Fruit fly (Drosophila melanogaster) whole organism, embryonic: Measurements from ENCODE around the gene CG4301.

Experiments
- B-H1 ChIP-seq: fragments of 200-800 bp; sonication (Bioruptor generic); IDR thresholded peaks from 3 replicates; pipeline ENCODE4 v1.3.6; 2022; ENCODE audit warnings: missing biosample characterization, missing genetic modification characterization
- CG13296 ChIP-seq: fragments of 200-800 bp; sonication (Bioruptor generic); optimal IDR thresholded peaks from 3 replicates; lab custom pipeline; 2018; ENCODE audit warnings: missing biosample characterization, mild to moderate bottlenecking, missing genetic modification characterization
- CG13424 ChIP-seq: fragments of 200-800 bp; sonication (Bioruptor generic); optimal IDR thresholded peaks from 2 replicates; lab custom pipeline; 2019; ENCODE audit warnings: missing biosample characterization, mild to moderate bottlenecking, missing genetic modification characterization, moderate library complexity
- CG13775 ChIP-seq: fragments of 200-800 bp; sonication (Bioruptor generic); optimal IDR thresholded peaks from 3 replicates; lab custom pipeline; 2017; ENCODE audit warnings: missing biosample characterization, mild to moderate bottlenecking, missing genetic modification characterization
- CG1529 ChIP-seq: fragments of 200-800 bp; sonication (Bioruptor generic); optimal IDR thresholded peaks from 3 replicates; lab custom pipeline; 2018; ENCODE audit warnings: missing biosample characterization, missing genetic modification characterization
- CG15479 ChIP-seq: fragments of 200-800 bp; sonication (Bioruptor generic); optimal IDR thresholded peaks from 3 replicates; lab custom pipeline; 2019; ENCODE audit warnings: missing biosample characterization, mild to moderate bottlenecking, missing genetic modification characterization, moderate library complexity
- CG16863 ChIP-seq: fragments of 200-800 bp; sonication (Bioruptor generic); optimal IDR thresholded peaks from 3 replicates; lab custom pipeline; 2016; ENCODE audit warnings: missing biosample characterization, missing genetic modification characterization
- CG17359 ChIP-seq: fragments of 200-800 bp; sonication (Bioruptor generic); optimal IDR thresholded peaks from 3 replicates; lab custom pipeline; 2018; ENCODE audit warnings: missing biosample characterization, mild to moderate bottlenecking, missing genetic modification characterization, moderate library complexity
- CG17829 ChIP-seq: fragments of 200-800 bp; optimal IDR thresholded peaks from 2 replicates; lab custom pipeline; 2019; ENCODE audit warnings: missing biosample characterization, mild to moderate bottlenecking, missing genetic modification characterization, moderate library complexity
- CG2678 ChIP-seq: fragments of 200-800 bp; sonication (Bioruptor generic); optimal IDR thresholded peaks from 3 replicates; lab custom pipeline; 2019; ENCODE audit warnings: missing biosample characterization, mild to moderate bottlenecking, missing genetic modification characterization, moderate library complexity
- CG2712 ChIP-seq: fragments of 200-800 bp; optimal IDR thresholded peaks from 3 replicates; lab custom pipeline; 2019; ENCODE audit warnings: missing biosample characterization, mild to moderate bottlenecking, missing genetic modification characterization, moderate library complexity
- CG30431 ChIP-seq: fragments of 200-800 bp; sonication (Bioruptor generic); optimal IDR thresholded peaks from 2 replicates; lab custom pipeline; 2017; ENCODE audit warnings: missing biosample characterization, missing genetic modification characterization
- CG34376 ChIP-seq: fragments of 200-800 bp; sonication (Bioruptor generic); optimal IDR thresholded peaks from 2 replicates; lab custom pipeline; 2018; ENCODE audit warnings: missing biosample characterization, mild to moderate bottlenecking, missing genetic modification characterization
- CG4617 ChIP-seq: fragments of 200-800 bp; sonication (Bioruptor generic); optimal IDR thresholded peaks from 3 replicates; lab custom pipeline; 2016; ENCODE audit warnings: missing biosample characterization, missing genetic modification characterization, borderline replicate concordance
- CG4730 ChIP-seq: fragments of 200-800 bp; sonication (Bioruptor generic); IDR thresholded peaks from 2 replicates; pipeline ENCODE4 v1.3.6; 2022; ENCODE audit warnings: missing biosample characterization, missing genetic modification characterization
- CG7556 ChIP-seq: fragments of 200-800 bp; sonication (Bioruptor generic); optimal IDR thresholded peaks from 2 replicates; lab custom pipeline; 2017; ENCODE audit warnings: missing biosample characterization, mild to moderate bottlenecking, missing genetic modification characterization
- CG9215 ChIP-seq: fragments of 200-800 bp; sonication (Bioruptor generic); IDR thresholded peaks from 2 replicates; pipeline ENCODE4 v1.3.6; 2022; ENCODE audit warnings: missing biosample characterization, missing genetic modification characterization
- Deaf1 ChIP-seq: fragments of 200-800 bp; optimal IDR thresholded peaks from 3 replicates; lab custom pipeline; 2019; ENCODE audit warnings: missing biosample characterization, mild to moderate bottlenecking, missing genetic modification characterization, moderate library complexity
- Dfd ChIP-seq, 2 experiments: fragments of >200 bp; optimal IDR thresholded peaks; 2 replicates each; lab custom pipeline; 2017; ENCODE audit warnings: missing biosample characterization in 2 of 2, missing genetic modification characterization in 2 of 2
- Dref ChIP-seq: fragments of 200-800 bp; sonication (Bioruptor generic); IDR thresholded peaks from 2 replicates; pipeline ENCODE4 v1.3.6; 2022; ENCODE audit warnings: missing biosample characterization, missing genetic modification characterization
- Fer3 ChIP-seq: fragments of 200-800 bp; sonication (Bioruptor generic); optimal IDR thresholded peaks from 2 replicates; lab custom pipeline; 2018; ENCODE audit warnings: missing biosample characterization, mild to moderate bottlenecking, missing genetic modification characterization, moderate library complexity
- GATAe ChIP-seq: fragments of 200-800 bp; sonication (Bioruptor generic); conservative IDR thresholded peaks from 2 replicates; pipeline ENCODE4 v1.3.6; 2022; ENCODE audit warnings: missing biosample characterization, missing genetic modification characterization
- HLH3B ChIP-seq: fragments of 200-800 bp; sonication (Bioruptor generic); IDR thresholded peaks from 2 replicates; pipeline ENCODE4 v1.3.6; 2022; ENCODE audit warnings: missing biosample characterization, missing genetic modification characterization
- Hmr ChIP-seq: fragments of 200-800 bp; sonication (Bioruptor generic); optimal IDR thresholded peaks from 3 replicates; lab custom pipeline; 2017; ENCODE audit warnings: mild to moderate bottlenecking, missing biosample characterization, missing genetic modification reagents, missing genetic modification characterization
- NC2β ChIP-seq: fragments of 200-800 bp; sonication (Bioruptor generic); optimal IDR thresholded peaks from 2 replicates; lab custom pipeline; 2016; ENCODE audit warnings: missing biosample characterization, missing genetic modification characterization
- Poxn ChIP-seq: fragments of 200-800 bp; sonication (Bioruptor generic); IDR thresholded peaks from 2 replicates; pipeline ENCODE4 v1.3.6; 2022; ENCODE audit warnings: missing biosample characterization, missing genetic modification characterization
- Rfx ChIP-seq: fragments of 200-800 bp; sonication (Bioruptor generic); IDR thresholded peaks from 2 replicates; pipeline ENCODE4 v1.3.6; 2022; ENCODE audit warnings: missing biosample characterization, missing genetic modification characterization
- Sin3A ChIP-seq: fragments of >200 bp; optimal IDR thresholded peaks from 2 replicates; lab custom pipeline; 2018
- chinmo ChIP-seq: fragments of 200-800 bp; sonication (Bioruptor generic); IDR thresholded peaks from 4 replicates; pipeline ENCODE4 v1.3.6; 2022; ENCODE audit warnings: missing biosample characterization, missing genetic modification characterization; ENCODE audit not compliant: partially characterized antibody
- dati ChIP-seq: fragments of 200-800 bp; sonication (Bioruptor generic); IDR thresholded peaks from 2 replicates; pipeline ENCODE4 v1.3.6; 2022; ENCODE audit warnings: missing biosample characterization, missing genetic modification characterization
- exex ChIP-seq: fragments of 200-800 bp; sonication (Bioruptor generic); optimal IDR thresholded peaks from 4 replicates; lab custom pipeline; 2018; ENCODE audit warnings: missing biosample characterization, mild to moderate bottlenecking, missing genetic modification characterization, moderate library complexity
- grau ChIP-seq: fragments of 200-800 bp; optimal IDR thresholded peaks from 3 replicates; lab custom pipeline; 2019; ENCODE audit warnings: missing biosample characterization, mild to moderate bottlenecking, missing genetic modification characterization, moderate library complexity
- grn ChIP-seq: fragments of 200-800 bp; sonication (Bioruptor generic); optimal IDR thresholded peaks from 3 replicates; lab custom pipeline; 2017; ENCODE audit warnings: missing biosample characterization, missing genetic modification characterization
- jigr1 ChIP-seq: fragments of 200-800 bp; sonication (Bioruptor generic); IDR thresholded peaks from 3 replicates; pipeline ENCODE4 v1.3.6; 2022; ENCODE audit warnings: missing biosample characterization, missing genetic modification characterization
- lab ChIP-seq: fragments of 200-800 bp; sonication (Bioruptor generic); optimal IDR thresholded peaks from 3 replicates; lab custom pipeline; 2017; ENCODE audit warnings: missing biosample characterization, missing genetic modification characterization, mild to moderate bottlenecking, moderate library complexity, missing genetic modification reagents
- lmd ChIP-seq: fragments of 200-800 bp; sonication (Bioruptor generic); IDR thresholded peaks from 2 replicates; pipeline ENCODE4 v1.3.6; 2022; ENCODE audit warnings: missing biosample characterization, missing genetic modification characterization
- mirr ChIP-seq: fragments of 200-800 bp; sonication (Bioruptor generic); optimal IDR thresholded peaks from 3 replicates; lab custom pipeline; 2018; ENCODE audit warnings: missing biosample characterization, mild to moderate bottlenecking, missing genetic modification characterization
- run ChIP-seq: fragments of 200-800 bp; sonication (Bioruptor generic); optimal IDR thresholded peaks from 3 replicates; lab custom pipeline; 2018; ENCODE audit warnings: missing biosample characterization, mild to moderate bottlenecking, missing genetic modification characterization
- seq ChIP-seq: fragments of 200-800 bp; sonication (Bioruptor generic); IDR thresholded peaks from 2 replicates; pipeline ENCODE4 v1.3.6; 2022; ENCODE audit warnings: missing biosample characterization, missing genetic modification characterization
- sim ChIP-seq: fragments of 200-800 bp; sonication (Bioruptor generic); IDR thresholded peaks from 2 replicates; pipeline ENCODE4 v1.3.6; 2022; ENCODE audit warnings: missing biosample characterization, missing genetic modification characterization
- sug ChIP-seq: fragments of 200-800 bp; optimal IDR thresholded peaks from 2 replicates; lab custom pipeline; 2019; ENCODE audit warnings: missing biosample characterization, mild to moderate bottlenecking, missing genetic modification characterization, moderate library complexity
- tna ChIP-seq: fragments of 200-800 bp; sonication (Bioruptor generic); IDR thresholded peaks from 2 replicates; pipeline ENCODE4 v1.3.6; 2022; ENCODE audit warnings: missing biosample characterization, missing genetic modification characterization; ENCODE audit not compliant: partially characterized antibody
- twi ChIP-seq: fragments of 200-800 bp; optimal IDR thresholded peaks from 2 replicates; lab custom pipeline; 2019; ENCODE audit warnings: missing biosample characterization, mild to moderate bottlenecking, missing genetic modification characterization, moderate library complexity
- tx ChIP-seq: fragments of 200-800 bp; sonication (Bioruptor generic); optimal IDR thresholded peaks from 2 replicates; lab custom pipeline; 2016; ENCODE audit warnings: missing biosample characterization, missing genetic modification characterization
- vfl ChIP-seq: fragments of 200-800 bp; sonication (Bioruptor generic); optimal IDR thresholded peaks from 2 replicates; lab custom pipeline; 2016; ENCODE audit warnings: missing biosample characterization, missing genetic modification characterization
- zen2 ChIP-seq: fragments of 200-800 bp; sonication (Bioruptor generic); IDR thresholded peaks from 3 replicates; pipeline ENCODE4 v1.3.6; 2022; ENCODE audit warnings: missing biosample characterization, missing genetic modification characterization; ENCODE audit not compliant: partially characterized antibody

CG4301 gene

DNA sequence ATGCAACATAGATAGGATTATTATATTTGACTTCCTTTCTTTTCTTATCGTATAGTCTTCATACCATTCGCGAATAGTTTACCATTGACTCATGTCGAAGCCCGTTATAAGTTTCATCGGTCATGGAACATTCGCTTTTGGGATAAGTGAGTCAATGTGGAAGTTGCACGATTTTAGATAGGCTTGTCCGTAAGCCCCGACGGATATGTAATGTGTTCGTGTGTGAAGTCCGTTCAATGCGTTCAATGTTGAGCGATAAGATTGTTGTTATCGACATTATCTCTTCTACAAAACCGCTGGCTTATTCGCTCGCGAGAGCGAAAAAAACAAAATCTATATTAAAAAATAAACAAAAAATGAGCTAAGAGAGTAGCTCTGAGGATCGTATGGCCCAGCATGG, 506 bp upstream of the CG4301 start, which contains the start of gene CG9981:
CG9981 (minus strand) TSS at position 320 of the 400 bp plus-strand sequence.
- peak; percentile 12 for TF ChIP-seq grn (GFP tag; lab: Kevin White, UChicago)
- TF ChIP-seq Deaf1 = peak; percentile 11
- no peak for TF ChIP-seq Dfd (GFP tag; optimal IDR thresholded peaks at IDR 0.05; lab: Kevin White, UChicago)
- TF ChIP-seq CG34376 (GFP tag; lab: Kevin White, UChicago) = peak; percentile 53
- peak; percentile 3 for TF ChIP-seq sug (tag; lab: Kevin White, UChicago)
- TF ChIP-seq dati (GFP tag; lab: Robert Waterston, UW) = no peak
- TF ChIP-seq exex (tag; lab: Kevin White, UChicago) = peak; percentile 46
- TF ChIP-seq CG13296 (GFP tag; lab: Kevin White, UChicago) = peak; percentile 6
- TF ChIP-seq GATAe (GFP tag; lab: Robert Waterston, UW) = peak; percentile 44
- TF ChIP-seq twi = no peak
- TF ChIP-seq B-H1 (GFP tag; lab: Robert Waterston, UW) = no peak
- peak; percentile 52 for TF ChIP-seq mirr
- TF ChIP-seq, all 482 proteins: peak for 8

DNA sequence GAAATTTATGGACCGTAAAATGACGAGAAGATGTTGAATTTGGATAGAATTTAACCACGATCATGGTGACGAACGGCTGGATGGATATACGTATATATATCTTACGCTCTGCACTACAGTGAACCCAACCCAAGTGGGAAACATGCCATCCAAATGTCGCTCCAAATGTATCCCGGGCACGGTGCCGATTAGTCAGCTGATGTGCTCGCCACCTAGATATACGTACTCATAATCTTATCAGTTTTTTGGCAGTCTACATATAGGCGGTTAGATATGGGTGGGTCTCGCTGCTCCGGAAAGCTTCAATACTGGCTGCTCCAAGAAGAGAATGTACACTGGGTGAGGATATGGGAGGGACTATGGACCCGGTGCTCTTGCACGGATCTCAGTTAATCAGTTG, 774 bp downstream of the CG4301 start:
- TF ChIP-seq CG2712 (tag; lab: Kevin White, UChicago) = no peak
- TF ChIP-seq lab (GFP tag; lab: Kevin White, UChicago) = peak; percentile 20
- TF ChIP-seq exex (tag; lab: Kevin White, UChicago) = peak; percentile 28
- TF ChIP-seq GATAe (GFP tag; lab: Robert Waterston, UW) = peak; percentile 56
- peak; percentile 51 for TF ChIP-seq CG34376 (GFP tag; lab: Kevin White, UChicago)
- TF ChIP-seq sug (tag; lab: Kevin White, UChicago) = peak; percentile 6
- TF ChIP-seq lmd (GFP tag; lab: Robert Waterston, UW) = no peak
- TF ChIP-seq grau (tag; lab: Kevin White, UChicago) = peak; percentile 69

DNA sequence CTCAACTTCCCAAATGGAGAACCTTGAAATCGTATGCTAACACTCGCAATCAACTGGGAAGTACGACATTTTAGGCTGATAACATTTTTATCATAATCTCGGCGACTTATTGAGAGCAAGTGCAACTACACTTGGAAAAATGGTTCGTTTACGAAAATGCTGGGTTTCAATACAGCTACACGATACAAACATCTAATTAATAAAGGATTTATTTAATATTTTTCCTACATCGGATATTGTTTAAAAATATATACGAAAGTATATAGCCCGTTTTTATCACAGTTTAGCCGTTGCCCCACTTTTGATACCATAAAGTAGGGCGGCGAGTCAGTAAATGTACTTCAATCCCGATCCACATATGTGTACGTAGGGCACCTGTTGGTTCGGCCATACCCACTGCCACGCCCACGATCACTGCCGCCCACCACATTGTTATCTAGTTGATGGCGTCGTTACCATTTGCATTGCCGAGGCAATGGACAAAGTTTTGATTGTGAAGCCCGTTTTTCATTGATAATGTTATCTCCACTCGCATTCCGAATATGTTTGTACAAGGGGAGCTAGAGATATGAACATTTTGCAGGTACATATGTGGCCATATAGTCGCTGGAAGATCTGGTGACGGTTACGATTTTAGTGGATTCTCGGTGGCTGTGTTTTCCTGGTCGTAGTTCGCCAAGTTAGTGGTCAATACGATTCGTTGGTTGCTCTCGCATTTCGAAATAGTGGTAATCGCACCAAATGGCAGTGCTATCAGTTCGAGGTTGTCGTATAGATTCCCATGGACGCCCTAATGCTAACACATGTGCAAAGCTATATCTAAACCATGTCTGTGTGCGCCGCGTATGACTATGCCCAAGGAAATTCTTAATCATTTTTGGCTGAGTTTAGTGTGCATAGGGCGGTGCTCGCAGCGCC, 9.4 kb downstream of the CG4301 start, which contains the start of gene Traf-like:
Traf-like (plus strand) TSS at position 596 of the 918 bp plus-strand sequence.
- TF ChIP-seq CG7556 (GFP tag; lab: Kevin White, UChicago) (no peak), CG15479 (GFP tag; lab: Kevin White, UChicago) (no peak), CG4617 (GFP tag; lab: Kevin White, UChicago) (no peak), Hmr (GFP tag; lab: Kevin White, UChicago) (no peak), Sin3A (lab: Kevin White, UChicago) (no peak), CG9215 (GFP tag; lab: Robert Waterston, UW) (no peak), CG16863 (GFP tag; lab: Kevin White, UChicago) (no peak), CG17829 (tag; lab: Kevin White, UChicago) (peak; percentile 1), CG13775 (GFP tag; lab: Kevin White, UChicago) (no peak), tna (GFP tag; lab: Robert Waterston, UW) (no peak), CG17359 (tag; lab: Kevin White, UChicago) (peak; percentile 49), Poxn (GFP tag; lab: Robert Waterston, UW) (no peak), chinmo (GFP tag; lab: Robert Waterston, UW) (0 out of 4 replicates have a peak, but pooled peaks have one; percentile 26), Fer3 (tag; lab: Kevin White, UChicago) (no peak), HLH3B (GFP tag; lab: Robert Waterston, UW) (no peak), NC2β (GFP tag; lab: Kevin White, UChicago) (no peak), Dref (no peak), Rfx (GFP tag; lab: Robert Waterston, UW) (no peak), jigr1 (GFP tag; lab: Robert Waterston, UW) (no peak), zen2 (GFP tag; lab: Robert Waterston, UW) (no peak), seq (GFP tag; lab: Robert Waterston, UW) (no peak), run (tag; lab: Kevin White, UChicago) (no peak), CG1529 (no peak), vfl (no peak), CG4730 (GFP tag; lab: Robert Waterston, UW) (no peak), sim (GFP tag; lab: Robert Waterston, UW) (no peak), CG30431 (GFP tag; lab: Kevin White, UChicago) (no peak), CG13424 (tag; lab: Kevin White, UChicago) (peak; percentile 47), tx (GFP tag; lab: Kevin White, UChicago) (no peak), CG2678 (peak; percentile 51)
